Fruit fly (Drosophila melanogaster) whole organism, embryonic: ENCODE measurements around the gene Kdm5.

Experiments
- C15 ChIP-seq: fragments of 200-800 bp; sonication (Bioruptor generic); IDR thresholded peaks from 3 replicates; pipeline ENCODE4 v1.3.6; 2022; ENCODE audit warnings: missing biosample characterization, missing genetic modification characterization
- CG10147 ChIP-seq: fragments of 200-800 bp; sonication (Bioruptor generic); optimal IDR thresholded peaks from 2 replicates; lab custom pipeline; 2019; ENCODE audit warnings: missing biosample characterization, mild to moderate bottlenecking, missing genetic modification characterization, moderate library complexity
- CG10209 ChIP-seq: fragments of 200-800 bp; sonication (Bioruptor generic); optimal IDR thresholded peaks from 3 replicates; lab custom pipeline; 2017; ENCODE audit warnings: missing biosample characterization, mild to moderate bottlenecking, missing genetic modification characterization, missing genetic modification reagents
- CG10431 ChIP-seq: fragments of 200-800 bp; sonication (Bioruptor generic); optimal IDR thresholded peaks from 3 replicates; lab custom pipeline; 2018; ENCODE audit warnings: missing biosample characterization, mild to moderate bottlenecking, missing genetic modification characterization
- CG10543 ChIP-seq: fragments of 200-800 bp; sonication (Bioruptor generic); optimal IDR thresholded peaks from 3 replicates; lab custom pipeline; 2017; ENCODE audit warnings: missing biosample characterization, mild to moderate bottlenecking, missing genetic modification characterization, moderate library complexity
- CG12391 ChIP-seq: fragments of 200-800 bp; sonication (Bioruptor generic); optimal IDR thresholded peaks from 3 replicates; lab custom pipeline; 2018; ENCODE audit warnings: missing biosample characterization, mild to moderate bottlenecking, missing genetic modification characterization, moderate library complexity
- CG13894 ChIP-seq: fragments of 200-800 bp; sonication (Bioruptor generic); optimal IDR thresholded peaks from 3 replicates; lab custom pipeline; 2018; ENCODE audit warnings: missing biosample characterization, mild to moderate bottlenecking, missing genetic modification characterization, moderate library complexity
- CG17912 ChIP-seq: fragments of 200-800 bp; sonication (Bioruptor generic); optimal IDR thresholded peaks from 2 replicates; lab custom pipeline; 2018; ENCODE audit warnings: missing biosample characterization, mild to moderate bottlenecking, missing genetic modification characterization
- CG2889 ChIP-seq: fragments of 200-800 bp; sonication (Bioruptor generic); IDR thresholded peaks from 3 replicates; pipeline ENCODE4 v1.3.6; 2022; ENCODE audit warnings: missing biosample characterization, missing genetic modification characterization
- CG30020 ChIP-seq: fragments of 200-800 bp; optimal IDR thresholded peaks from 2 replicates; lab custom pipeline; 2019; ENCODE audit warnings: missing biosample characterization, mild to moderate bottlenecking, missing genetic modification characterization, moderate library complexity
- CG5180 ChIP-seq: fragments of 200-800 bp; sonication (Bioruptor generic); optimal IDR thresholded peaks from 3 replicates; lab custom pipeline; 2017; ENCODE audit warnings: missing biosample characterization, missing genetic modification characterization, mild to moderate bottlenecking, moderate library complexity, missing genetic modification reagents
- CG6765 ChIP-seq: fragments of 200-800 bp; sonication (Bioruptor generic); optimal IDR thresholded peaks from 3 replicates; lab custom pipeline; 2017; ENCODE audit warnings: missing biosample characterization, mild to moderate bottlenecking, missing genetic modification characterization
- CG6813 ChIP-seq: fragments of 200-800 bp; sonication (Bioruptor generic); optimal IDR thresholded peaks from 2 replicates; lab custom pipeline; 2017; ENCODE audit warnings: missing biosample characterization, missing genetic modification characterization, mild to moderate bottlenecking, moderate library complexity, missing genetic modification reagents
- CG8281 ChIP-seq: fragments of 200-800 bp; sonication (Bioruptor generic); optimal IDR thresholded peaks from 2 replicates; lab custom pipeline; 2018; ENCODE audit warnings: missing biosample characterization, mild to moderate bottlenecking, missing genetic modification characterization, moderate library complexity
- CG9215 ChIP-seq: fragments of 200-800 bp; sonication (Bioruptor generic); IDR thresholded peaks from 2 replicates; pipeline ENCODE4 v1.3.6; 2022; ENCODE audit warnings: missing biosample characterization, missing genetic modification characterization
- CG9609 ChIP-seq: fragments of 200-800 bp; sonication (Bioruptor generic); optimal IDR thresholded peaks from 3 replicates; lab custom pipeline; 2016; ENCODE audit warnings: missing biosample characterization, missing genetic modification characterization
- CG9797 ChIP-seq: fragments of 200-800 bp; sonication (Bioruptor generic); optimal IDR thresholded peaks from 3 replicates; lab custom pipeline; 2018; ENCODE audit warnings: missing biosample characterization, mild to moderate bottlenecking, missing genetic modification characterization
- CTCF ChIP-seq: fragments of 200-800 bp; sonication (Bioruptor generic); optimal IDR thresholded peaks from 2 replicates; lab custom pipeline; 2017; ENCODE audit warnings: missing biosample characterization, mild to moderate bottlenecking, missing genetic modification characterization, moderate library complexity
- Dll ChIP-seq: fragments of 200-800 bp; sonication (Bioruptor generic); IDR thresholded peaks from 4 replicates; pipeline ENCODE4 v1.3.6; 2022; ENCODE audit warnings: missing biosample characterization, missing genetic modification characterization; ENCODE audit not compliant: partially characterized antibody
- Ets65A ChIP-seq: fragments of 200-800 bp; sonication (Bioruptor generic); peaks from one replicate; lab custom pipeline; 2016; ENCODE audit warnings: missing biosample characterization, missing genetic modification characterization
- H2.0 ChIP-seq: fragments of 200-800 bp; sonication (Bioruptor generic); IDR thresholded peaks from 2 replicates; pipeline ENCODE4 v1.3.6; 2022; ENCODE audit warnings: missing biosample characterization, missing genetic modification characterization
- Hr51 ChIP-seq, 2 experiments: fragments of 200-800 bp; sonication (Bioruptor generic); optimal IDR thresholded peaks; 2 replicates in 1 of 2; 3 replicates in 1 of 2; lab custom pipeline; 2016 to 2018; ENCODE audit warnings: missing biosample characterization in 2 of 2, missing genetic modification characterization in 2 of 2, mild to moderate bottlenecking in 1 of 2, moderate library complexity in 1 of 2
- Nf-YA ChIP-seq: fragments of 200-800 bp; sonication (Bioruptor generic); IDR thresholded peaks from 2 replicates; pipeline ENCODE4 v1.3.6; 2022; ENCODE audit warnings: missing biosample characterization, missing genetic modification characterization
- Rx ChIP-seq: fragments of 200-800 bp; sonication (Bioruptor generic); IDR thresholded peaks from 2 replicates; pipeline ENCODE4 v1.3.6; 2022; ENCODE audit warnings: missing biosample characterization, missing genetic modification characterization
- Stat92E ChIP-seq, 3 experiments: fragments of >200 bp in 2 of 3; fragments of 200-800 bp in 1 of 3; sonication (Bioruptor generic) in 1 of 3; optimal IDR thresholded peaks; 2 replicates each; lab custom pipeline; 2017 to 2019; ENCODE audit warnings: missing biosample characterization in 3 of 3, missing genetic modification characterization in 3 of 3, mild to moderate bottlenecking in 1 of 3, moderate library complexity in 1 of 3
- Taf1 ChIP-seq: fragments of 200-800 bp; sonication (Bioruptor generic); IDR thresholded peaks from 2 replicates; pipeline ENCODE4 v1.3.6; 2022; ENCODE audit warnings: missing biosample characterization, missing genetic modification characterization
- Xrp1 ChIP-seq: fragments of 200-800 bp; sonication (Bioruptor generic); IDR thresholded peaks from 2 replicates; pipeline ENCODE4 v1.3.6; 2022; ENCODE audit warnings: missing biosample characterization, missing genetic modification characterization
- ab ChIP-seq: fragments of 200-800 bp; sonication (Bioruptor generic); optimal IDR thresholded peaks from 2 replicates; lab custom pipeline; 2016; ENCODE audit warnings: missing biosample characterization, missing genetic modification characterization
- ara ChIP-seq: fragments of 200-800 bp; sonication (Bioruptor generic); IDR thresholded peaks from 2 replicates; pipeline ENCODE4 v1.3.6; 2022; ENCODE audit warnings: missing biosample characterization, missing genetic modification characterization
- br ChIP-seq: fragments of >200 bp; optimal IDR thresholded peaks from 2 replicates; lab custom pipeline; 2017
- danr ChIP-seq: fragments of 200-800 bp; sonication (Bioruptor generic); IDR thresholded peaks from 2 replicates; pipeline ENCODE4 v1.3.6; 2022; ENCODE audit warnings: missing biosample characterization, missing genetic modification characterization
- dimm ChIP-seq: fragments of 200-800 bp; sonication (Bioruptor generic); IDR thresholded peaks from 2 replicates; pipeline ENCODE4 v1.3.6; 2022; ENCODE audit warnings: missing biosample characterization, missing genetic modification characterization
- dmrt99B ChIP-seq: fragments of 200-800 bp; sonication (Bioruptor generic); optimal IDR thresholded peaks from 2 replicates; lab custom pipeline; 2018; ENCODE audit warnings: missing biosample characterization, mild to moderate bottlenecking, missing genetic modification characterization, moderate library complexity
- gro ChIP-seq: fragments of 200-800 bp; sonication (Bioruptor generic); optimal IDR thresholded peaks from 2 replicates; lab custom pipeline; 2016; ENCODE audit warnings: missing biosample characterization, missing genetic modification characterization
- insv ChIP-seq, 2 experiments: fragments of 200-800 bp; sonication (Bioruptor generic); optimal IDR thresholded peaks; 3 replicates each; lab custom pipeline; 2016 to 2018; ENCODE audit warnings: missing biosample characterization in 2 of 2, missing genetic modification characterization in 2 of 2
- kah ChIP-seq: fragments of 200-800 bp; sonication (Bioruptor generic); optimal IDR thresholded peaks from 2 replicates; lab custom pipeline; 2018; ENCODE audit warnings: missing biosample characterization, mild to moderate bottlenecking, missing genetic modification characterization
- lmd ChIP-seq: fragments of 200-800 bp; sonication (Bioruptor generic); IDR thresholded peaks from 2 replicates; pipeline ENCODE4 v1.3.6; 2022; ENCODE audit warnings: missing biosample characterization, missing genetic modification characterization
- nom ChIP-seq: fragments of 200-800 bp; sonication (Bioruptor generic); optimal IDR thresholded peaks from 2 replicates; lab custom pipeline; 2017; ENCODE audit warnings: missing biosample characterization, missing genetic modification characterization, mild to moderate bottlenecking, moderate library complexity, missing genetic modification reagents
- ranshi ChIP-seq: fragments of 200-800 bp; sonication (Bioruptor generic); IDR thresholded peaks from 2 replicates; pipeline ENCODE4 v1.3.6; 2022; ENCODE audit warnings: missing biosample characterization, missing genetic modification characterization
- seq ChIP-seq: fragments of 200-800 bp; sonication (Bioruptor generic); IDR thresholded peaks from 2 replicates; pipeline ENCODE4 v1.3.6; 2022; ENCODE audit warnings: missing biosample characterization, missing genetic modification characterization
- sr ChIP-seq: fragments of 200-800 bp; sonication (Bioruptor generic); IDR thresholded peaks from 3 replicates; pipeline ENCODE4 v1.3.6; 2022; ENCODE audit warnings: missing biosample characterization, missing genetic modification characterization
- stwl ChIP-seq: fragments of 200-800 bp; sonication (Bioruptor generic); optimal IDR thresholded peaks from 3 replicates; lab custom pipeline; 2018; ENCODE audit warnings: missing biosample characterization, mild to moderate bottlenecking, missing genetic modification characterization, moderate library complexity
- trh ChIP-seq: fragments of 200-800 bp; sonication (Bioruptor generic); optimal IDR thresholded peaks from 2 replicates; lab custom pipeline; 2016; ENCODE audit warnings: missing biosample characterization, missing genetic modification characterization
- tx ChIP-seq: fragments of 200-800 bp; sonication (Bioruptor generic); optimal IDR thresholded peaks from 2 replicates; lab custom pipeline; 2016; ENCODE audit warnings: missing biosample characterization, missing genetic modification characterization
- usp ChIP-seq: fragments of >200 bp; optimal IDR thresholded peaks from 2 replicates; lab custom pipeline; 2017; ENCODE audit warnings: missing biosample characterization, missing genetic modification characterization
- vnd ChIP-seq: fragments of 200-800 bp; sonication (Bioruptor generic); IDR thresholded peaks from 3 replicates; pipeline ENCODE4 v1.3.6; 2022; ENCODE audit warnings: missing biosample characterization, missing genetic modification characterization; ENCODE audit not compliant: partially characterized antibody
- wor ChIP-seq: fragments of 200-800 bp; sonication (Bioruptor generic); IDR thresholded peaks from 2 replicates; pipeline ENCODE4 v1.3.6; 2022; ENCODE audit warnings: missing biosample characterization, missing genetic modification characterization
- yki ChIP-seq: fragments of >200 bp; optimal IDR thresholded peaks from 3 replicates; lab custom pipeline; 2018
- z ChIP-seq: fragments of 200-800 bp; sonication (Bioruptor generic); IDR thresholded peaks from 3 replicates; pipeline ENCODE4 v1.3.6; 2022; ENCODE audit warnings: missing biosample characterization, missing genetic modification characterization
- zf30C ChIP-seq: fragments of 200-800 bp; sonication (Bioruptor generic); optimal IDR thresholded peaks from 3 replicates; lab custom pipeline; 2018; ENCODE audit warnings: missing biosample characterization, mild to moderate bottlenecking, missing genetic modification characterization

The Kdm5 gene

dm6 chr2L:5943229-5944078 is 55.8 kb downstream of the Kdm5 start, which contains the start of the genes Sfp26Ad and Gpdh1 (continued):
- TF ChIP-seq tx, result peak; percentile 83
- peak; percentile 54 for TF ChIP-seq CG9797
- TF ChIP-seq CG6765, result peak; percentile 78
- TF ChIP-seq CG12391 (tag; lab: Kevin White, UChicago), result peak; percentile 82
- peak; percentile 65 for TF ChIP-seq trh
- no peak for TF ChIP-seq ara
- peak; percentile 78 for TF ChIP-seq nom (GFP tag; lab: Kevin White, UChicago)
- TF ChIP-seq CG8281 (tag; lab: Kevin White, UChicago), result no peak
- peak; percentile 52 for TF ChIP-seq CG10147 (GFP tag; lab: Kevin White, UChicago)
- no peak for TF ChIP-seq usp
- peak; percentile 74 for TF ChIP-seq CG10209
- peak; percentile 85 for TF ChIP-seq stwl
- TF ChIP-seq kah (GFP tag; lab: Kevin White, UChicago), result peak; percentile 1
- peak; percentile 67; the same call in 1 of the 2 replicates for TF ChIP-seq lmd (GFP tag; lab: Robert Waterston, UW)
- TF ChIP-seq Nf-YA (GFP tag; lab: Robert Waterston, UW), result peak; percentile 36
- TF ChIP-seq Ets65A (GFP tag; lab: Kevin White, UChicago), result peak; percentile 98
- TF ChIP-seq Rx, result peak; percentile 44
- TF ChIP-seq seq, result peak; percentile 58; the same call in 1 of the 2 replicates
- peak; percentile 47 for TF ChIP-seq CG30020 (tag; lab: Kevin White, UChicago)
- TF ChIP-seq ranshi, result peak; percentile 40; the same call in 1 of the 2 replicates
- TF ChIP-seq vnd (GFP tag; lab: Robert Waterston, UW), result no peak
- TF ChIP-seq yki, result peak; percentile 85
- TF ChIP-seq gro (GFP tag; lab: Kevin White, UChicago), result peak; percentile 70
- peak; percentile 71 for TF ChIP-seq CG17912 (GFP tag; lab: Kevin White, UChicago)
- TF ChIP-seq ab (GFP tag; lab: Kevin White, UChicago), result peak; percentile 26
- TF ChIP-seq CG2889 (GFP tag; lab: Robert Waterston, UW), result 0 out of 3 replicates have a peak, but pooled peaks have one; percentile 13
- peak; percentile 17 for TF ChIP-seq CG5180 (GFP tag; lab: Kevin White, UChicago)
- peak in 1 of 2 experiments; percentile 57 for TF ChIP-seq insv (GFP tag; optimal IDR thresholded peaks at IDR 0.05; lab: Kevin White, UChicago)
- peak; percentile 64 for TF ChIP-seq CG9609 (GFP tag; lab: Kevin White, UChicago)
- TF ChIP-seq Stat92E (GFP tag; optimal IDR thresholded peaks at IDR 0.05; lab: Kevin White, UChicago), result no peak
- no peak for TF ChIP-seq danr
- no peak for TF ChIP-seq wor (GFP tag; lab: Robert Waterston, UW)
- no peak for TF ChIP-seq CTCF
- TF ChIP-seq br (lab: Kevin White, UChicago), result no peak
- TF ChIP-seq CG13894, result peak; percentile 60
- no peak for TF ChIP-seq CG10431 (GFP tag; lab: Kevin White, UChicago)
- TF ChIP-seq H2.0 (GFP tag; lab: Robert Waterston, UW), result peak; percentile 57
- no peak for TF ChIP-seq C15 (GFP tag; lab: Robert Waterston, UW)
- TF ChIP-seq CG6813 (GFP tag; lab: Kevin White, UChicago), result no peak
- 0 out of 3 replicates have a peak, but pooled peaks have one; percentile 22 for TF ChIP-seq z
- peak; percentile 74 for TF ChIP-seq Xrp1 (GFP tag; lab: Robert Waterston, UW)
- TF ChIP-seq dimm (GFP tag; lab: Robert Waterston, UW), result no peak
- TF ChIP-seq dmrt99B (tag; lab: Kevin White, UChicago), result peak; percentile 55
- no peak for TF ChIP-seq zf30C
- peak; percentile 64 to 88 for TF ChIP-seq Hr51 (GFP tag; optimal IDR thresholded peaks at IDR 0.05; lab: Kevin White, UChicago)
- TF ChIP-seq Dll (GFP tag; lab: Robert Waterston, UW), result peak; percentile 77
- peak; percentile 68 for TF ChIP-seq CG10543 (GFP tag; lab: Kevin White, UChicago)
- TF ChIP-seq sr (GFP tag; lab: Robert Waterston, UW), result peak; percentile 59; the same call in 1 of the 3 replicates
- TF ChIP-seq Taf1, result 0 out of 2 replicates have a peak, but pooled peaks have one; percentile 7
- TF ChIP-seq CG9215 (GFP tag; lab: Robert Waterston, UW), result peak; percentile 62
